Fruit fly (Drosophila melanogaster) whole organism, embryonic: Measurements from ENCODE around the gene CG17111.

ENCODE experiments used
- Atf-2 ChIP-seq: fragments of 200-800 bp; sonication (Bioruptor generic); optimal IDR thresholded peaks from 2 replicates; lab custom pipeline; 2016; ENCODE audit warnings: missing biosample characterization, missing genetic modification characterization
- CG11696 ChIP-seq: fragments of 200-800 bp; sonication (Bioruptor generic); IDR thresholded peaks from 2 replicates; pipeline ENCODE4 v1.3.6; 2022; ENCODE audit warnings: missing biosample characterization, missing genetic modification characterization
- CG11723 ChIP-seq: fragments of 200-800 bp; sonication (Bioruptor generic); optimal IDR thresholded peaks from 2 replicates; lab custom pipeline; 2017; ENCODE audit warnings: missing biosample characterization, mild to moderate bottlenecking, missing genetic modification characterization
- CG12155 ChIP-seq: fragments of 200-800 bp; sonication (Bioruptor generic); optimal IDR thresholded peaks from 3 replicates; lab custom pipeline; 2016; ENCODE audit warnings: missing biosample characterization, missing genetic modification characterization
- CG12236 ChIP-seq: fragments of 200-800 bp; sonication (Bioruptor generic); optimal IDR thresholded peaks from 2 replicates; lab custom pipeline; 2016; ENCODE audit warnings: missing biosample characterization, missing genetic modification characterization
- CG1233 ChIP-seq: fragments of 200-800 bp; sonication (Bioruptor generic); optimal IDR thresholded peaks from 4 replicates; lab custom pipeline; 2018; ENCODE audit warnings: missing biosample characterization, mild to moderate bottlenecking, missing genetic modification characterization
- CG15696 ChIP-seq: fragments of 200-800 bp; sonication (Bioruptor generic); optimal IDR thresholded peaks from 2 replicates; lab custom pipeline; 2019; ENCODE audit warnings: missing biosample characterization, mild to moderate bottlenecking, missing genetic modification characterization, moderate library complexity
- CG17186 ChIP-seq: fragments of 200-800 bp; sonication (Bioruptor generic); optimal IDR thresholded peaks from 3 replicates; lab custom pipeline; 2017; ENCODE audit warnings: missing biosample characterization, missing genetic modification reagents, missing genetic modification characterization
- CG17385 ChIP-seq: fragments of 200-800 bp; sonication (Bioruptor generic); optimal IDR thresholded peaks from 3 replicates; lab custom pipeline; 2018; ENCODE audit warnings: missing biosample characterization, mild to moderate bottlenecking, missing genetic modification characterization
- CG18764 ChIP-seq: fragments of 200-800 bp; sonication (Bioruptor generic); optimal IDR thresholded peaks from 3 replicates; lab custom pipeline; 2016; ENCODE audit warnings: missing biosample characterization, missing genetic modification characterization
- CG2678 ChIP-seq: fragments of 200-800 bp; sonication (Bioruptor generic); optimal IDR thresholded peaks from 3 replicates; lab custom pipeline; 2019; ENCODE audit warnings: missing biosample characterization, mild to moderate bottlenecking, missing genetic modification characterization, moderate library complexity
- CG31388 ChIP-seq: fragments of 200-800 bp; sonication (Bioruptor generic); optimal IDR thresholded peaks from 2 replicates; lab custom pipeline; 2016; ENCODE audit warnings: missing biosample characterization, missing genetic modification characterization
- CG32767 ChIP-seq: fragments of 200-800 bp; sonication (Bioruptor generic); IDR thresholded peaks from 2 replicates; pipeline ENCODE4 v1.3.6; 2022; ENCODE audit warnings: missing biosample characterization, missing genetic modification characterization
- CG5180 ChIP-seq: fragments of 200-800 bp; sonication (Bioruptor generic); optimal IDR thresholded peaks from 3 replicates; lab custom pipeline; 2017; ENCODE audit warnings: missing biosample characterization, missing genetic modification characterization, mild to moderate bottlenecking, moderate library complexity, missing genetic modification reagents
- CG5245 ChIP-seq: fragments of 200-800 bp; sonication (Bioruptor generic); optimal IDR thresholded peaks from 3 replicates; lab custom pipeline; 2016; ENCODE audit warnings: missing biosample characterization, missing genetic modification characterization
- CG6765 ChIP-seq: fragments of 200-800 bp; sonication (Bioruptor generic); optimal IDR thresholded peaks from 3 replicates; lab custom pipeline; 2017; ENCODE audit warnings: missing biosample characterization, mild to moderate bottlenecking, missing genetic modification characterization
- CG6791 ChIP-seq: fragments of 200-800 bp; sonication (Bioruptor generic); IDR thresholded peaks from 3 replicates; pipeline ENCODE4 v1.3.6; 2022; ENCODE audit warnings: missing biosample characterization, missing genetic modification characterization; ENCODE audit not compliant: partially characterized antibody
- CG7839 ChIP-seq: fragments of 200-800 bp; sonication (Bioruptor generic); optimal IDR thresholded peaks from 3 replicates; lab custom pipeline; 2018; ENCODE audit warnings: missing biosample characterization, mild to moderate bottlenecking, missing genetic modification characterization, moderate library complexity
- CG7928 ChIP-seq: fragments of 200-800 bp; sonication (Bioruptor generic); optimal IDR thresholded peaks from 2 replicates; lab custom pipeline; 2017; ENCODE audit warnings: missing biosample characterization, mild to moderate bottlenecking, missing genetic modification characterization
- CG8765 ChIP-seq: fragments of 200-800 bp; sonication (Bioruptor generic); IDR thresholded peaks from 2 replicates; pipeline ENCODE4 v1.3.6; 2022; ENCODE audit warnings: missing biosample characterization, missing genetic modification characterization
- CG8924 ChIP-seq: fragments of 200-800 bp; optimal IDR thresholded peaks from 3 replicates; lab custom pipeline; 2019; ENCODE audit warnings: missing biosample characterization, mild to moderate bottlenecking, missing genetic modification characterization, moderate library complexity
- Camta ChIP-seq: fragments of 200-800 bp; sonication (Bioruptor generic); optimal IDR thresholded peaks from 2 replicates; lab custom pipeline; 2016; ENCODE audit warnings: missing biosample characterization, missing genetic modification characterization
- Gsc ChIP-seq: fragments of 200-800 bp; sonication (Bioruptor generic); IDR thresholded peaks from 2 replicates; pipeline ENCODE4 v1.3.6; 2022; ENCODE audit warnings: missing biosample characterization, missing genetic modification characterization
- Hr39 ChIP-seq: fragments of >200 bp; optimal IDR thresholded peaks from 2 replicates; lab custom pipeline; 2017
- Lim3 ChIP-seq: fragments of 200-800 bp; sonication (Bioruptor generic); IDR thresholded peaks from 2 replicates; pipeline ENCODE4 v1.3.6; 2022; ENCODE audit warnings: missing biosample characterization, missing genetic modification characterization
- Lpt ChIP-seq: fragments of >200 bp; optimal IDR thresholded peaks from 2 replicates; lab custom pipeline; 2018; ENCODE audit warnings: missing biosample characterization, missing genetic modification characterization
- MESR4 ChIP-seq: fragments of 200-800 bp; sonication (Bioruptor generic); optimal IDR thresholded peaks from 2 replicates; lab custom pipeline; 2018; ENCODE audit warnings: missing biosample characterization, mild to moderate bottlenecking, missing genetic modification characterization, moderate library complexity
- Myb ChIP-seq: fragments of 200-800 bp; sonication (Bioruptor generic); optimal IDR thresholded peaks from 2 replicates; lab custom pipeline; 2016; ENCODE audit warnings: missing biosample characterization, missing genetic modification characterization
- Opbp ChIP-seq: fragments of 200-800 bp; sonication (Bioruptor generic); IDR thresholded peaks from 3 replicates; pipeline ENCODE4 v1.3.6; 2022; ENCODE audit warnings: missing biosample characterization, missing genetic modification characterization; ENCODE audit not compliant: partially characterized antibody
- Stat92E ChIP-seq, 3 experiments: fragments of >200 bp in 2 of 3; fragments of 200-800 bp in 1 of 3; sonication (Bioruptor generic) in 1 of 3; optimal IDR thresholded peaks; 2 replicates each; lab custom pipeline; 2017 to 2019; ENCODE audit warnings: missing biosample characterization in 3 of 3, missing genetic modification characterization in 3 of 3, mild to moderate bottlenecking in 1 of 3, moderate library complexity in 1 of 3
- Usf ChIP-seq: fragments of 200-800 bp; sonication (Bioruptor generic); optimal IDR thresholded peaks from 2 replicates; lab custom pipeline; 2017; ENCODE audit warnings: missing genotype, missing biosample characterization, missing genetic modification characterization
- Xrp1 ChIP-seq: fragments of 200-800 bp; sonication (Bioruptor generic); IDR thresholded peaks from 2 replicates; pipeline ENCODE4 v1.3.6; 2022; ENCODE audit warnings: missing biosample characterization, missing genetic modification characterization
- bab2 ChIP-seq: fragments of 200-800 bp; sonication (Bioruptor generic); optimal IDR thresholded peaks from 2 replicates; lab custom pipeline; 2016; ENCODE audit warnings: missing biosample characterization, missing genetic modification characterization
- bbx ChIP-seq: fragments of 200-800 bp; sonication (Bioruptor generic); IDR thresholded peaks from 2 replicates; pipeline ENCODE4 v1.3.6; 2022; ENCODE audit warnings: missing biosample characterization, missing genetic modification characterization; ENCODE audit not compliant: partially characterized antibody
- bcd ChIP-seq: fragments of 200-800 bp; sonication (Bioruptor generic); optimal IDR thresholded peaks from 2 replicates; lab custom pipeline; 2017; ENCODE audit warnings: missing biosample characterization, mild to moderate bottlenecking, missing genetic modification characterization
- dimm ChIP-seq: fragments of 200-800 bp; sonication (Bioruptor generic); IDR thresholded peaks from 2 replicates; pipeline ENCODE4 v1.3.6; 2022; ENCODE audit warnings: missing biosample characterization, missing genetic modification characterization
- esg ChIP-seq: fragments of 200-800 bp; sonication (Bioruptor generic); conservative IDR thresholded peaks from 2 replicates; pipeline ENCODE4 v1.3.6; 2022; ENCODE audit warnings: missing biosample characterization, missing genetic modification characterization
- eve ChIP-seq, 2 experiments: fragments of >200 bp; optimal IDR thresholded peaks; 2 replicates each; lab custom pipeline; 2017; ENCODE audit warnings: missing biosample characterization in 2 of 2, missing genetic modification characterization in 2 of 2
- fd64A ChIP-seq: fragments of 200-800 bp; sonication (Bioruptor generic); optimal IDR thresholded peaks from 3 replicates; lab custom pipeline; 2018; ENCODE audit warnings: missing biosample characterization, mild to moderate bottlenecking, missing genetic modification characterization
- grau ChIP-seq: fragments of 200-800 bp; optimal IDR thresholded peaks from 3 replicates; lab custom pipeline; 2019; ENCODE audit warnings: missing biosample characterization, mild to moderate bottlenecking, missing genetic modification characterization, moderate library complexity
- grn ChIP-seq: fragments of 200-800 bp; sonication (Bioruptor generic); optimal IDR thresholded peaks from 3 replicates; lab custom pipeline; 2017; ENCODE audit warnings: missing biosample characterization, missing genetic modification characterization
- lab ChIP-seq: fragments of 200-800 bp; sonication (Bioruptor generic); optimal IDR thresholded peaks from 3 replicates; lab custom pipeline; 2017; ENCODE audit warnings: missing biosample characterization, missing genetic modification characterization, mild to moderate bottlenecking, moderate library complexity, missing genetic modification reagents
- lmd ChIP-seq: fragments of 200-800 bp; sonication (Bioruptor generic); IDR thresholded peaks from 2 replicates; pipeline ENCODE4 v1.3.6; 2022; ENCODE audit warnings: missing biosample characterization, missing genetic modification characterization
- rib ChIP-seq: fragments of 200-800 bp; sonication (Bioruptor generic); IDR thresholded peaks from 2 replicates; pipeline ENCODE4 v1.3.6; 2022; ENCODE audit warnings: missing biosample characterization, missing genetic modification characterization
- sc ChIP-seq, 3 experiments: fragments of >200 bp in 2 of 3; fragments of 200-800 bp in 1 of 3; sonication (Bioruptor generic) in 1 of 3; optimal IDR thresholded peaks; 2 replicates in 2 of 3; 3 replicates in 1 of 3; lab custom pipeline; 2017; ENCODE audit warnings: mild to moderate bottlenecking in 1 of 3, missing biosample characterization in 1 of 3, missing genetic modification characterization in 1 of 3, missing genetic modification reagents in 1 of 3
- sd ChIP-seq: fragments of 200-800 bp; sonication (Bioruptor generic); optimal IDR thresholded peaks from 3 replicates; lab custom pipeline; 2018; ENCODE audit warnings: missing biosample characterization, mild to moderate bottlenecking, missing genetic modification characterization, moderate library complexity
- sens-2 ChIP-seq: fragments of 200-800 bp; sonication (Bioruptor generic); IDR thresholded peaks from 2 replicates; pipeline ENCODE4 v1.3.6; 2022; ENCODE audit warnings: missing biosample characterization, missing genetic modification characterization
- sqz ChIP-seq: fragments of 200-800 bp; sonication (Bioruptor generic); optimal IDR thresholded peaks from 3 replicates; lab custom pipeline; 2018; ENCODE audit warnings: missing biosample characterization, mild to moderate bottlenecking, missing genetic modification characterization
- stc ChIP-seq: fragments of 200-800 bp; sonication (Bioruptor generic); IDR thresholded peaks from 2 replicates; pipeline ENCODE4 v1.3.6; 2022; ENCODE audit warnings: missing biosample characterization, missing genetic modification characterization
- tio ChIP-seq: fragments of 200-800 bp; sonication (Bioruptor generic); optimal IDR thresholded peaks from 2 replicates; lab custom pipeline; 2017; ENCODE audit warnings: missing biosample characterization, missing genetic modification characterization, inconsistent platforms

CG17111 gene

DNA sequence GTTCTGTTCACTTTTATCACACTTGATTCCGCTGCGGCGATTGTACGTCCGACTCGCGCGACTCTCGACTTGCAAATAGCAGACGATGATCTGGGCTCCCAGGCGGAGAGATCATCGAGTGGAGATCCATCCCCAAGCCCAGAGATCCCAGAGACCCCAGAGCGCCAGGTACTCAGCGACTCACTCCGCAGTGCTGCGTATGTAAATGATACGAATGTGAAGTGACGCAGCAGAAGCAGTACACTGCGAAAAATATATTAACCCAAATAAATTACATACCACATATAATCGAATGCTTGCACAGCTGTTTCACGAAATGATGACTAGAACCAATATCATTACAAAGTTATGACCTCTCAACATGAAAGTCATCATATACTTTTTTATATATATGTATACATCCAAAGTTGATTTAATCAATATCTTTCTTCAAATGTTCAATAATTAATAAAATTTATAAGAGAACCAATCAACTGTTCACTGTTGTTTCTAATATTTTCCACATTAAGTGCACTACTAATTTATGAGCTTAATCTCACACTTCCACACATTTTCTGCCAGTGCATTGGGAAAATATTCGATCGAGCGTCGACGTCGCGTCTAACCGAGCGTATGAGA is at the start of gene CG17111 (continued):
- TF ChIP-seq CG6791 (no peak), CG2678 (peak; percentile 70), CG18764 (GFP tag; lab: Kevin White, UChicago) (no peak), lmd (GFP tag; lab: Robert Waterston, UW) (peak; percentile 66), Xrp1 (GFP tag; lab: Robert Waterston, UW) (no peak), CG7928 (GFP tag; lab: Kevin White, UChicago) (no peak), grau (no peak), CG6765 (GFP tag; lab: Kevin White, UChicago) (no peak), esg (GFP tag; lab: Robert Waterston, UW) (peak; percentile 24; the same call in 1 of the 2 replicates), CG7839 (peak; percentile 59), Usf (GFP tag; lab: Kevin White, UChicago) (no peak), rib (GFP tag; lab: Robert Waterston, UW) (no peak), grn (GFP tag; lab: Kevin White, UChicago) (no peak), MESR4 (GFP tag; lab: Kevin White, UChicago) (no peak), CG32767 (GFP tag; lab: Robert Waterston, UW) (no peak), Camta (GFP tag; lab: Kevin White, UChicago) (no peak), tio (GFP tag; lab: Kevin White, UChicago) (no peak), Stat92E (GFP tag; optimal IDR thresholded peaks at IDR 0.05; lab: Kevin White, UChicago) (no peak), Lpt (GFP tag; lab: Kevin White, UChicago) (no peak), eve (GFP tag; optimal IDR thresholded peaks at IDR 0.05; lab: Kevin White, UChicago) (no peak), sd (tag; lab: Kevin White, UChicago) (no peak), Atf-2 (GFP tag; lab: Kevin White, UChicago) (no peak), Hr39 (lab: Kevin White, UChicago) (no peak), CG5180 (GFP tag; lab: Kevin White, UChicago) (no peak), bab2 (GFP tag; lab: Kevin White, UChicago) (peak; percentile 5), CG12155 (GFP tag; lab: Kevin White, UChicago) (no peak), CG17186 (GFP tag; lab: Kevin White, UChicago) (no peak), dimm (GFP tag; lab: Robert Waterston, UW) (no peak), fd64A (GFP tag; lab: Kevin White, UChicago) (no peak), lab (GFP tag; lab: Kevin White, UChicago) (peak; percentile 45), bbx (GFP tag; lab: Robert Waterston, UW) (no peak), CG11696 (GFP tag; lab: Robert Waterston, UW) (no peak), sqz (GFP tag; lab: Kevin White, UChicago) (no peak), sc (optimal IDR thresholded peaks at IDR 0.05; lab: Kevin White, UChicago) (no peak), sc (GFP tag; optimal IDR thresholded peaks at IDR 0.05; lab: Kevin White, UChicago) (no peak), CG1233 (GFP tag; lab: Kevin White, UChicago) (peak; percentile 4), Myb (GFP tag; lab: Kevin White, UChicago) (no peak), Opbp (GFP tag; lab: Robert Waterston, UW) (no peak), CG17385 (peak; percentile 15), Gsc (GFP tag; lab: Robert Waterston, UW) (no peak), CG11723 (GFP tag; lab: Kevin White, UChicago) (no peak), CG15696 (tag; lab: Kevin White, UChicago) (no peak), sens-2 (GFP tag; lab: Robert Waterston, UW) (no peak), CG8765 (GFP tag; lab: Robert Waterston, UW) (no peak), CG31388 (GFP tag; lab: Kevin White, UChicago) (no peak), Lim3 (GFP tag; lab: Robert Waterston, UW) (no peak), stc (GFP tag; lab: Robert Waterston, UW) (no peak), CG5245 (GFP tag; lab: Kevin White, UChicago) (peak; percentile 0), bcd (GFP tag; lab: Kevin White, UChicago) (peak; percentile 39), CG8924 (peak; percentile 43), CG12236 (GFP tag; lab: Kevin White, UChicago) (no peak)
